Fruit fly (Drosophila melanogaster): ENCODE data around the gene MSBP.

DNA sequence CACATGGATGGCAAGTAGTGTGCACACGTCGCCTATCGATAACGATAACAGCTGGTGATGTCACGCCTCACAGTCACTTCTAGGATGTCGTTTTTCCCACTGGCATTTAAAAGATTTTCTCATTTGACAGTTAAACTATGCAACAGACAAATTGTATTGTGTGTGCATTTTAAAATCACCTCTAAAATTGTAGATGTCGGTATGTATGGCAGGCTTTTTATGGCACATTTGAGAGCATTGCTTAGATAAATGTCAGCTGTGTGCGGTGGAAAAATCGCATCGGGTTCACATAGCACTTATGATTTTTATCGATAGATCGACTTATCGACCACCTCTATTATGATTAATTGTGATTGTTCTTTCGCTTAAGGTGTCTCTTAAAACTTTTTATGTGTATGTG is 45.8 kb downstream of the MSBP start, which contains the start of the genes ArgRS and CG8578:
- peak; percentile 85 for TF ChIP-seq HLH106 (tag; optimal IDR thresholded peaks at IDR 0.05)
- TF ChIP-seq woc (GFP tag; optimal IDR thresholded peaks at IDR 0.05), result peak; percentile 81
- TF ChIP-seq CG9705 (GFP tag; optimal IDR thresholded peaks at IDR 0.05), result peak; percentile 21
- peak; percentile 36 for TF ChIP-seq psq (GFP tag; optimal IDR thresholded peaks at IDR 0.05)
- no peak for TF ChIP-seq lola (GFP tag; optimal IDR thresholded peaks at IDR 0.05)
